Worm (Caenorhabditis elegans) whole organism, midembryonic: ENCODE data around the gene flp-14.

Experiments
- ref-1 ChIP-seq: fragments of 200-800 bp; sonication (Bioruptor generic); conservative IDR thresholded peaks from 2 replicates; pipeline ENCODE4 v1.3.6; 2022; ENCODE audit warnings: missing genetic modification reagents, missing genetic modification characterization, missing compliant biosample characterization
- ztf-29 ChIP-seq: fragments of 200-800 bp; sonication (Bioruptor generic); IDR thresholded peaks from 2 replicates; pipeline ENCODE4 v1.3.6; 2022; ENCODE audit warnings: missing genetic modification reagents, missing genetic modification characterization, missing compliant biosample characterization

DNA sequence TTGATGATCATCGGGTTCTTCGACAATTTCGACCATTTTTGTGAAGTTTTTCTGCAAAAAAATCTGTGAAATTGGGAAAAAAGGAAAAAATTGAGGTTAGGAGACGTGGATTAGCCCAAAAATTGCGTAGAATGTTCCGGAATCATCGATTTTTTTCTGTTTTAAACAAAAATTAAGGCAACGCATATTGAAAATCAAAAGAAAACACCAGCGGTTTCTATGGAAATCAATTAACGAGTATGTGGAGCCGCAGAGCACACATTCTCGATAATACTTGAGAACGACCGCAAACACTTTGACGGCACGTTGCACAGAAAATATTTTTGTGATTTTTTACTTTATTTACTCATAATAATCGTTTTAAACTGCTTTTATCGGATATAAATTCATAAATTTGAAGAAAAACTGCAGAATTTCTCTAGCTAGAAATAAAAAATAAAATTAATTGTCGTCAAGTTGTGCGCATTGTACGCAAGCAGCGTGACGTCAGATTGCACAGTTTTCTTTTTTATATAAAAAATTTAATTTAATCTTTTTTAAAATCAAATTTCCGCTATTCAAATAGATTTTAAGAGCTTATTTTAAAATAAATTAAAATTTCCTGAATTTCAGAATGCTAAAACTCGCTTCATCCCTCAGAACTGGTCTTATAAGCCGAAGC is 15.8 kb downstream of the flp-14 start, which contains the start of the genes npp-25 and mrps-10:
- no peak for TF ChIP-seq ztf-29 (GFP tag; lab: Robert Waterston, UW)
- no peak for TF ChIP-seq ref-1 (GFP tag; lab: Robert Waterston, UW)
